Fruit fly (Drosophila melanogaster) ovary, adult (tissue): Measurements from ENCODE around the gene rgn.
A peak's percentile ranks its signal among the peaks of the same experiment; 100 is the strongest.

Experiments used
- CG17801 ChIP-seq: fragments of 200-800 bp; optimal IDR thresholded peaks from 2 replicates; lab custom pipeline; 2019; ENCODE audit warnings: missing biosample characterization, mild to moderate bottlenecking, missing genetic modification characterization, moderate library complexity; ENCODE audit not compliant: partially characterized antibody

Gene rgn

DNA sequence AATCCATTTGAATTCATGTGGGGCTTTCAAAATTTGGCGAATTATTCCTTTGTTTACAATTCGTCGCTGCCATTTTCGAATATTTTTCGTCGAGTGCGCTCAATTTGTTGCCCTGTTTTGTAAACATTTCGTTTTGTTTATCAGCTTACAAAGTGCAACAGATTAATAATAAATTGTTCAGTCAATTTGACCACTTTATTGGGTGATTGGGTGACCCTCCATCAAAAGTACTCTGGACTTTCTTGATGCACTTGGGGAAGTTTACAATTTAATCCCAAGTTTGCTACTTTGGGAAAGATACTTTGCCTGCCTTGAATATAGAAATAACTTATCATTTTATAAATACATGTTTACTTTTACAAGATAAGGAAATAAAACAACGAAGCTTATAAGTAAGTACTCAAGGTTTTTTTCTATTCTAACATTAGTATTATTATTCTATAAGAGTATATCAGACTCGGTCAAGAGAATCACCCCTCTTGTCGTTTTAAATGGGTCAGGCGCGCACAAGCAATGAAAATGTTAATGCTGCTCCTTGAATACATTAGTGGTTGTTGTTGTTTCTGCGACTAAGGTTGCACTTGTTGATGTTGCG is 1.6 kb upstream of the rgn start:
- no peak for TF ChIP-seq CG17801

DNA sequence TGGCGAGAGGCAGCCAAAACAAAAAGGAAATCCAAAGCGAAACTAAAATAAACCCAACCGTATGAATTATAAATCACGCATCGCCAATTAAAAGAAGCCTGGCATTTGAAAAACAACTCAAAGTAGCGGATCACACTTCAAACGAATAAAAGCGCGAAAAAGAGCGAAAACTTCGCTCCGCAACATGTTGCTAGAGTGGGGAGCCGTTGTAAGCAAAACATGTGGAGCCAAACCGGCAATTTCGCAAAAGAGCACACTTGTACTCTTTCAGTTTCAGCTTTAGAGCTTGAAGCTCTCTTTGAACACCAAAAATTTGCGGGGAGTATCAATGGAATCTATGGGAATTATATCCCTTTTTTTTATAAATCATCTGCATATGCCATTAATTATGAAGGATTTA is 555 bp upstream of the rgn start:
- TF ChIP-seq CG17801 = no peak

DNA sequence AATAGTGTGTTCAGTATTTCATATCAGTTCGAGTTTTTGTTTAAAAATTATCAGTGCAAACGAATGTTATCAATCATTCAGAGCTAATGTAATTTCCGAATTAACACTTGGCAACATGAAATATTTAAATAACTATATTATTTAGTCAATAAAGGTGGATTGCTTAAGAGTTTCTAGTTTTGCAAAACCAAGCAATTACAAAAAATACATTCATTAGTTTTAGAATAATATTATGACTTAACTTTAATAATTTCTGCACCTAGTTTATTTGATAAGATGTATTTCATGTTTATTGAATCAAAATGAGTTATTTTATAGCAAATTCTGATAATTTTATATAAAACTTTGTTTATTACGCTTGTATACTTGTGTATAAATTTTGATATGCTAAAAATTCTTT is 1.1 kb downstream of the rgn start:
- no peak for TF ChIP-seq CG17801

DNA sequence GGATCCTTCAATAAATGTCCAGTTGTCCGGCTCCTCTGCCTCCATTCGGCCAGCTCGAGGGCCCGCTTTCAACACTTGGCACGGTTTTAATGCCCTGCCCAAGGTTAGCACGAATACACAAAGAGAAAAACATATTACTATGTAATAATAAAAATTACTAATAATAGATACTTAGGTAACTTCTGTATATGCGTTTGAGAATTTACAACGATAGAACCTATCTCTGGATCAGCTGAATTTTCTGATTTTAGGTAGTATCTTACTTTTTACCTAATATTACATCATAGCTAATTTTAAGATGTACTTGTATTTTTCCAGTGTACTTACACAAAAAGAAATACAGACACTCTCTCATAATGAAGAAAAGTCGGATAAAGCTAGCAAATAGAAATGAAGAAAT is 3.4 kb downstream of the rgn start:
- TF ChIP-seq CG17801 = no peak

DNA sequence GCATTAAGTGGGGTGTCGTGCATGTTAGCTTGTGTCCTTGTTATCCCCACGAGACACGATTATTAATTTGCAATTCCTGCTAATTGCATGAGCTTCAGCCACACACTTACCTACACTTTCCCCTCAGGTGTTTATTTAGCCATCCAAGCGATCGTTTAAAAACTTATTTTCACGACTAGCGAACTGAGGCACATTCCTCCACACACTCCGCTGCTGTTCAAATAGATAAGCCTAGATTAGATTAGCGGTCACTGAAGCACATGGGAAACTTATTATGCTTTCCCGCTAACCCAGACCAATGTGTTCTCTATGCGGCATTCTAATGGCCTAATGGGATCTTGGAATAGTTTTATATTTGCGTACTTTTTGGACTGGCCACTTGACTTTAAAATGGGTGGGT is 4.6 kb downstream of the rgn start:
- TF ChIP-seq CG17801 = no peak

DNA sequence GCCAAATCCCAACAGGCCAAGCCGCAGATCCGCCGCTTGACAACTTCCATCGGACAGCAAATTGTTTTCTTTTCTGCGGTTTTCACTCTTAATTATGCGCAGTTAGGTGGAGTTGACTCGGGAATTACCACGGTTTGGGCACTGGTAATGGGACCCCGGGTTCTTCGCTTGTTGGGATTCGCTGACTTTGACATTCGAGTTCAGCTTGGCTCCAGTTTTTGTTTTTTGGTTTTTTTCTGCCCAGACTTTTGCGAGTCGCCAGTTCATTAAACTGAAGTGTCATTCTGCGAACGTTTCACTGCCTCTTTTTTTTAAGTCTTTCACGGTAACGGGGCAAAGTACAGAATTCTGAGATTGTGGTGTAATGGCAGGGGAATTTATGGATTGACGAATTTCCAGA is 6.5 kb downstream of the rgn start:
- TF ChIP-seq CG17801 = peak; percentile 24

DNA sequence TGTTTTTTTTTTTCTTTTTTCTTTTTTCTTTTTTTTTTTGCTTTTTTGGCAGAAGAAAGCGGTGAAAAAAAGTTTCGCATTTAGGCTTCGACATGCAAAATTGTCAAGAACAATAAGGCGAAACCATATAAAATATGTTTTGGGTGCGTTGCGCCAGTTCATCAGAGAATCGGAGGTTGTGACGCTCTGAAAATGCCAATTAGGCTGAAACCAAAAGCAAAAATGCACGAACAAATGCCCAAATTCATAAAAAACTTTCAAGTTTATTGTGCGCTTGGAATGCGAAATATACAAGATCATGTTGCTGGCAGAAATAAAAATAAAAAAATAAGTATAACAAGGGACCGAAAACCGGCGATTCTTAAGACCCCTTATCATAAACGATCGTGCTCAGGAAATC is 7.5 kb downstream of the rgn start:
- peak; percentile 44 for TF ChIP-seq CG17801

DNA sequence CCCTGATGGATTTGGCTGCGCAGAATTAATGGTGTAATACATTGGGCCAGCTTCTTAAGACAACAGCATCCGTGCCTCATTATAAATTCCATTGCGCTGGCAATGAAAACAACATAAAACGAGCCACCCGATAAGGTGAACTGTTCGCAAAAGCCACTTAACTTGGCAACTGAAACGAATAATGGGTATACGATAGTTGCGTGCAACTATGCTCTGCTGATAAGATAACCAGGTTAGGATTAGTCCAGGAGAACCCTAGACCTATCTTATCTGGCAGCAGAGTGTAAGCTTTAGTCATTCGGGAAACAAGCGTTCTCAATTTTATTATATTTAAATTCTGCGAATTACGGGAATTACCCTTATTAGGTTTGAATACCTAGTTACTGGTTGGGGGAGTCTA is 8.1 kb downstream of the rgn start:
- no peak for TF ChIP-seq CG17801

DNA sequence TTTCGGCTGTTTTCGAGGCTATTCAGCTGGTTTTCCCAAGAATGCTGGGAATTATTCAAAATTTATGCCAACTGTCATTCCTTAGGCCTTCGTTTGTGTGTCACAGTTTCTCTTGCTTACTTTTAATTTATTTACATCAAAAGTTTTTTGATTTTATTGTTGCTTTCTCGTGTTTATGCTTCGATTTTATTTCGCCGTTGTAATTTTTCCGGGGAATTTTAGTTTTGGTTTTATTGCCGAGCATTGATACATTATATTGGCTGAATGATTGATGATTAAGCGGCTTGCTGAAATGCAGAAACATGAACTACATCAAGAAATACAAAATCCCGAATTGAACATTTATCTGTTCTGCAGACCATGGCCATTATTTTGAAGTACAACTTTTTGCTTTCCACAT is 15.9 kb downstream of the rgn start:
- TF ChIP-seq CG17801 = no peak

DNA sequence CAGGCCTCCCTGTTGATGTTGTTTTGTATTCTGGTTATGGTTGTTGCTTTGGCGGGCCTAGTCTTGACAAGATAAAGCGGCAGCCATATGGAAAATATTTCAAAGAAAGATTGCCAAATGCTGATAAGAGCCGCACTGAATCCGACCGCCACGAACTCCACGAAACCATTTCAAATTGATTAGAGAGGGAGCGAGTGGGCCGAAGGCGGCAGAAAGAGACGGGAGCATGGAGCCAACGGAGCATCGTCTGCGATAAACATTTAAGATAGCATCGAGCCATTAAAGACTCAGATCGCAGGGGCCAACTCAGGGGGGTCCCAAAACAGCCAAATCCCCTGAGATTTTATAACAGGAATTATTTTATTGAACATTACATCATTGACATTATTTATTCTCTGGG is 17.9 kb downstream of the rgn start:
- no peak for TF ChIP-seq CG17801

DNA sequence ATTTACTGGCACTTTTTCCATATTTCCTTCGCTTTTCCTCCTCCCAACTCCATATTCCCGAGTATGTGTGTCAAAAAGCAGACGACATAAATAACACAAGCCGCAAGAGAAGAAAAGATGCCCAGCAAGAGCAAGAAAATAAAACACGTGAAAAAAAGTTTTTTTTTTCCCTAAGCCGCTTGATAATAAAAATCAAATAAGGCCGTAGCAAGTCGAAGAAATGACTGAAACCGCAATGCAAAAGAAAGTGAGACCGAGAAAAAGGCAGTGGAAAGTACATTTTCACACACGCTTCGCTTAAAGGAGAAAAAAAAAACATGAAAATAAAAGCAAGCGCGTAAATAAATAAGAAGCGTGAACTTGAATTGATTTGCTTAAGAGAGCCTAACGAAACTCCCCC is 20.3 kb downstream of the rgn start:
- TF ChIP-seq CG17801 = no peak

DNA sequence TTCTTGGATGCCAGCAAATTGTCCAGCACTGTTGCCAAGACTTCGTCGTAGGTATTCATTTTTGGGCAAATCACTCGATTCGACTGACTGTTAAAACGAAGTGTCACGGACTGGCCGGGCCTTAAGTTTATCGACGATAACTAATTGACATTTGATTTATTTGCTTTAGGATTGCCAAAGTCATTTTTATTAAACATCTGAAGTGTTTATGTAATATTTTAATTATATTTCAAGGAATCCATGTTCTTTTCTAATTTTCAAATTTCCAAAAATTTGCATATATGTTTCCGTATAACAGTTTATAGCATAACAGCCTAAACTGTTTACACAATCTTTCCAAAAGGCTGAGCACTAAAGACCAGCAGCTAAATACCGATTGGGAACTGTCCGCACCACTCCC is 24.3 kb downstream of the rgn start, which contains the start of gene sa:
Gene sa (minus strand): TSS at position 101 of the 400 bp plus-strand sequence.
- TF ChIP-seq CG17801 = no peak

DNA sequence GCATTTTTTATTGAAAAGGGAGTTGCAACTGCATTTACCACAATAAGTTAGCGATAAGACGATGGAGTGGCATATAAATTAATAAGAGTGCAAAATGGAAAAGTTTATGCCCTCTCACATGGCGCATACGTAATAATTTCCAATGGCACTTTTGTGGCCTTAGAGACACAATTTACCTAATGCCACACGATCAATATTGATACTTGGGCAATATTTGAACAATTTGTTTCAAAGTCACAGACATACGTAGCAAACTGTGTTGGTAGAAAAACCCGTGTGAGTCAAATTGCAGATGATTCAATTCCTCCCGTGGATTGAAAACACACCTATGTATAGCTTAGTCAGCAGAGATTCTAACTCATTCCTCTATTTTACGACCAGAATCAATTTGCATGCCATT is 29.8 kb downstream of the rgn start:
- TF ChIP-seq CG17801 = no peak

DNA sequence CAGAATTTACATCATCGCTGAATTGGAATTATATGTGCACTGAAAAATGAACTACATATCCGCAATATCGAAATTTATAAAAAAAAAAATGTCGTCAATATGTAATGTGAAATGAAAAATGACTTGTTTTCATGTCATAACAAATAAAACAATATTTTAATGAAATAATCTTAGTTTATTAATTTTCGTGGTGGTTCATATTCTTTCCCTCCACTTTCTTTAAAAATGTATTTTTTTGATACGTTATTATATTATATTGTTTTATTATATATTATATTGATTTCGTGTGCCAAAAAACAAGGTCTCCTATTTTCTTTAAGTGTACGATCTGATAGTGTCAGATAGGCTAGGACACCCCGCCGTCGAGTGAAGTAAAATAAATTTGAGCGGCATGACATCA is 32.0 kb downstream of the rgn start:
- TF ChIP-seq CG17801 = no peak

DNA sequence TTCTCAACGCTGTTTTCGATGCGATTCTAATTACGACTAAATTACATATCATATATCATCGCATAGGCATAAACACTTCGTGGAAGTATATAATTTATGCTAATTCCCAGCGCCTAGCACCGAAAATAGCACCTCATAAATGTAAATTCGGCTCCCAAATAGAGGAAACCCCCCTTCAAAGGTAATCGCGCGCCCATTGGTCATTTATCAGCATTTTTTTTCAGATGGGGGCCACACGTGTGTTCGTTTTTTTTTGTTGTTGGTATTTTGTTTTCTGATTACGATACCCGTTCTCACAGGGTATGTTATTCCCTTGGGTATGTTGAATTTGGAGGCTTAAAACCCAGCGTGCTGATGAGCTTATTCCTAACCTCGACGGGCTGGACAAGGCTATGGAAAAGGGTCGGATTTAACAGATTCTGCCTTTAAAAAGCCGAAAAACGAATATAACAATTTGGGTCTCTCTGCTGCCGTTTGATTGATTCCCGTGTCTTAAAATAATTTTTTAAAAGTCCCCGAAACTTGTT is 34.7 kb downstream of the rgn start:
- TF ChIP-seq CG17801 = no peak

DNA sequence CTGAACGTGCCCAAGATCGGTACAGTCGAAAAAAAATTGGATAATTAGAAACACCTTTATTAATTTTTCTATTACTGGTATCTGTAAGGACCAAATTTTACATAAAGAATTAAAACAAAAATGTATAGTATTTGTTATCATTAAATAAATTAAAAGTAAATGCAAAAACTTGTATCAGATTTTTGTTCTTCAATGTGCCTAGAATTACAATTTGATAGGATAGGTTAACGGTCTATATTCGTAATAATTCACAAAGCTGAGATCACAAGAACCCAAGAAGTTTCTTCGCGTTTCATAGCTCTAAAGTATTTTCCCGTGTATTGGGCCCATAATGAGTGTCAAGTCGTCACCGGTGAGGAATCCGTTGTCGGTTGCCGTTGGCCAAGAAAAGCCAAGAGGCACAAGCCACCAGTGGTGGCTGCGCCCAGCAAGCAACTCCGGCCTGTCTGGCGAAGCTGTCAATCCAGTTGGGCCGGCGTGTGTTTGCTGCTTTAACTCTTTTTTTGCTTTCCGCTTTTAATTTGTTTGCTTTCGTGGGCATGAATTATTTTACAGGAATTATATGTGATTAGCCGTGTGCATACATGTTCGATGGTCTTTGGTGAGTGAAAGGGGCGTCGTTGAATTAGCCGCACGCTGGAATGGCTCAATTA is 35.7 kb downstream of the rgn start:
- TF ChIP-seq CG17801 = no peak

DNA sequence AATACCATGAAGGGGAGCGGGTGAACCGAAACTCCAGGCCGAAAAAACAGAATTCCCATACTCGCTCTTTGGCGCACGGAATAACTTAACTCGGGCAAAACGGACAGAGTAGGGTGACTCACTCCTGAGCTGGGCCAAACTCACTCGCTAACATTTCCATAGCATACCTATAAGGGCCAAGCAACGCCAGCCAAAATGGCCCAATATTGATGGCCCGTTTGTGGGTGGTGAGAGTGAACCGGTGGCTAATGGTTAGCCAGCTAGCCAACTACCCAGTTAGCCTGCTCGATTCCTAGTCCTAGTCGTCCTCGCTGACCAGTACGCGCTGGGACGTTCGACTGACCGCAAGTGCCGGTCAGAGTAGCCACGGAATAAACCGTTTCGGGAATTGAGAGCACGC is 45.2 kb downstream of the rgn start, which contains the start of gene CG33288:
Gene CG33288 (plus strand): TSS at position 301 of the 400 bp plus-strand sequence.
- TF ChIP-seq CG17801 = no peak

DNA sequence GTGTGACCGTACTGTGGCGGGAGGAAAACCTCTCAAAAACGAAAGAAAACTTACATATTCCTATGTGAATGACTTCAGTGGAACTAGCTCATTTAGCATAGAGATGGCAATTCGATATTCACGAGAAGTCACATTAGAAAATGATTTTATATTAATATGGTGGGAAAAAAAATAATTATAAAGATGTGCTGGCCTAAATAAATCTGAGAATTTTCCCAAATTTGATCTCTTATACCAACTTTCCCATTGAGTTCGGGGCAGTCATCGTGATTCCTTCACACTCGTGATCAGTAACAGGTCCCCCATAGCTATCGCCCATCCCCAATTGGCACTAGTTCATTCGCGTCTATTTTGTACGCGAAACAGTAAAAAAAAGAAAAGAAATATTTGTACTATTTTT is 50.8 kb downstream of the rgn start, which contains the start of the genes barc and Aef1:
Gene barc (minus strand): TSS at position 37 of the 400 bp plus-strand sequence.
Gene Aef1 (plus strand): TSS at position 325 of the 400 bp plus-strand sequence.
- peak; percentile 31 for TF ChIP-seq CG17801
